Fruit fly (Drosophila melanogaster) whole organism, embryonic: ENCODE measurements around the gene CG16753.
A peak's percentile ranks its signal among the peaks of the same experiment; 100 is the strongest.

ENCODE experiments used
- B-H2 ChIP-seq: fragments of 200-800 bp; sonication (Bioruptor generic); optimal IDR thresholded peaks from 2 replicates; lab custom pipeline; 2018; ENCODE audit warnings: missing biosample characterization, mild to moderate bottlenecking, missing genetic modification characterization
- Blimp-1 ChIP-seq: fragments of 200-800 bp; sonication (Bioruptor generic); optimal IDR thresholded peaks from 3 replicates; lab custom pipeline; 2018; ENCODE audit warnings: missing biosample characterization, missing genetic modification characterization, mild to moderate bottlenecking, moderate library complexity, missing genetic modification reagents
- CG10147 ChIP-seq: fragments of 200-800 bp; sonication (Bioruptor generic); optimal IDR thresholded peaks from 2 replicates; lab custom pipeline; 2019; ENCODE audit warnings: missing biosample characterization, mild to moderate bottlenecking, missing genetic modification characterization, moderate library complexity
- CG1024 ChIP-seq: fragments of 200-800 bp; sonication (Bioruptor generic); IDR thresholded peaks from 2 replicates; pipeline ENCODE4 v1.3.6; 2022; ENCODE audit warnings: missing biosample characterization, missing genetic modification characterization
- CG10366 ChIP-seq: fragments of 200-800 bp; sonication (Bioruptor generic); IDR thresholded peaks from 2 replicates; pipeline ENCODE4 v1.3.6; 2022; ENCODE audit warnings: missing biosample characterization, missing genetic modification characterization
- CG10565 ChIP-seq: fragments of 200-800 bp; sonication (Bioruptor generic); optimal IDR thresholded peaks from 3 replicates; lab custom pipeline; 2016; ENCODE audit warnings: missing biosample characterization, mild to moderate bottlenecking, missing genetic modification characterization
- CG10654 ChIP-seq: fragments of 200-800 bp; sonication (Bioruptor generic); optimal IDR thresholded peaks from 2 replicates; lab custom pipeline; 2016; ENCODE audit warnings: missing biosample characterization, missing genetic modification characterization
- CG11398 ChIP-seq: fragments of 200-800 bp; sonication (Bioruptor generic); optimal IDR thresholded peaks from 2 replicates; lab custom pipeline; 2016; ENCODE audit warnings: missing biosample characterization, missing genetic modification characterization
- CG12219 ChIP-seq: fragments of 200-800 bp; sonication (Bioruptor generic); optimal IDR thresholded peaks from 3 replicates; lab custom pipeline; 2018; ENCODE audit warnings: missing biosample characterization, mild to moderate bottlenecking, missing genetic modification characterization
- CG13775 ChIP-seq: fragments of 200-800 bp; sonication (Bioruptor generic); optimal IDR thresholded peaks from 3 replicates; lab custom pipeline; 2017; ENCODE audit warnings: missing biosample characterization, mild to moderate bottlenecking, missing genetic modification characterization
- CG15073 ChIP-seq: fragments of 200-800 bp; sonication (Bioruptor generic); optimal IDR thresholded peaks from 2 replicates; lab custom pipeline; 2016; ENCODE audit warnings: missing biosample characterization, missing genetic modification characterization
- CG15601 ChIP-seq: fragments of 200-800 bp; sonication (Bioruptor generic); optimal IDR thresholded peaks from 3 replicates; lab custom pipeline; 2019; ENCODE audit warnings: missing biosample characterization, mild to moderate bottlenecking, missing genetic modification characterization, moderate library complexity
- CG1603 ChIP-seq: fragments of 200-800 bp; sonication (Bioruptor generic); optimal IDR thresholded peaks from 2 replicates; lab custom pipeline; 2019; ENCODE audit warnings: missing biosample characterization, mild to moderate bottlenecking, missing genetic modification characterization, moderate library complexity
- CG16813 ChIP-seq: fragments of 200-800 bp; sonication (Bioruptor generic); IDR thresholded peaks from 3 replicates; pipeline ENCODE4 v1.3.6; 2022; ENCODE audit warnings: missing biosample characterization, missing genetic modification characterization; ENCODE audit not compliant: partially characterized antibody
- CG17912 ChIP-seq: fragments of 200-800 bp; sonication (Bioruptor generic); optimal IDR thresholded peaks from 2 replicates; lab custom pipeline; 2018; ENCODE audit warnings: missing biosample characterization, mild to moderate bottlenecking, missing genetic modification characterization
- CG30431 ChIP-seq: fragments of 200-800 bp; sonication (Bioruptor generic); optimal IDR thresholded peaks from 2 replicates; lab custom pipeline; 2017; ENCODE audit warnings: missing biosample characterization, missing genetic modification characterization
- CG31388 ChIP-seq: fragments of 200-800 bp; sonication (Bioruptor generic); optimal IDR thresholded peaks from 2 replicates; lab custom pipeline; 2016; ENCODE audit warnings: missing biosample characterization, missing genetic modification characterization
- CG4617 ChIP-seq: fragments of 200-800 bp; sonication (Bioruptor generic); optimal IDR thresholded peaks from 3 replicates; lab custom pipeline; 2016; ENCODE audit warnings: missing biosample characterization, missing genetic modification characterization, borderline replicate concordance
- CG9437 ChIP-seq: fragments of 200-800 bp; sonication (Bioruptor generic); optimal IDR thresholded peaks from 2 replicates; lab custom pipeline; 2018; ENCODE audit warnings: missing biosample characterization, mild to moderate bottlenecking, missing genetic modification characterization
- D19B ChIP-seq: fragments of 200-800 bp; sonication (Bioruptor generic); optimal IDR thresholded peaks from 2 replicates; lab custom pipeline; 2017; ENCODE audit warnings: missing biosample characterization, mild to moderate bottlenecking, missing genetic modification characterization
- Dip3 ChIP-seq: fragments of 200-800 bp; sonication (Bioruptor generic); optimal IDR thresholded peaks from 3 replicates; lab custom pipeline; 2016; ENCODE audit warnings: missing biosample characterization, missing genetic modification characterization
- Eip74EF ChIP-seq, 2 experiments: fragments of 200-800 bp in 1 of 2; fragments of >200 bp in 1 of 2; sonication (Bioruptor generic) in 1 of 2; optimal IDR thresholded peaks; 2 replicates each; lab custom pipeline; 2017 to 2019; ENCODE audit warnings: missing biosample characterization in 2 of 2, missing genetic modification characterization in 2 of 2, mild to moderate bottlenecking in 1 of 2, moderate library complexity in 1 of 2
- HLH54F ChIP-seq: fragments of 200-800 bp; sonication (Bioruptor generic); optimal IDR thresholded peaks from 3 replicates; lab custom pipeline; 2016; ENCODE audit warnings: missing biosample characterization, missing genetic modification characterization
- Lpt ChIP-seq: fragments of >200 bp; optimal IDR thresholded peaks from 2 replicates; lab custom pipeline; 2018; ENCODE audit warnings: missing biosample characterization, missing genetic modification characterization
- Mes4 ChIP-seq: fragments of 200-800 bp; sonication (Bioruptor generic); optimal IDR thresholded peaks from 2 replicates; lab custom pipeline; 2016; ENCODE audit warnings: missing biosample characterization, missing genetic modification characterization
- Myb ChIP-seq: fragments of 200-800 bp; sonication (Bioruptor generic); optimal IDR thresholded peaks from 2 replicates; lab custom pipeline; 2016; ENCODE audit warnings: missing biosample characterization, missing genetic modification characterization
- NK7.1 ChIP-seq: fragments of 200-800 bp; sonication (Bioruptor generic); optimal IDR thresholded peaks from 3 replicates; lab custom pipeline; 2016; ENCODE audit warnings: missing biosample characterization, missing genetic modification characterization
- Oli ChIP-seq: fragments of 200-800 bp; sonication (Bioruptor generic); optimal IDR thresholded peaks from 2 replicates; lab custom pipeline; 2018; ENCODE audit warnings: missing biosample characterization, mild to moderate bottlenecking, missing genetic modification characterization, moderate library complexity
- Optix ChIP-seq: fragments of 200-800 bp; sonication (Bioruptor generic); IDR thresholded peaks from 3 replicates; pipeline ENCODE4 v1.3.6; 2022; ENCODE audit warnings: missing biosample characterization, missing genetic modification characterization
- PHDP ChIP-seq: fragments of 200-800 bp; sonication (Bioruptor generic); optimal IDR thresholded peaks from 3 replicates; lab custom pipeline; 2018; ENCODE audit warnings: missing biosample characterization, mild to moderate bottlenecking, missing genetic modification characterization, moderate library complexity
- Poxn ChIP-seq: fragments of 200-800 bp; sonication (Bioruptor generic); IDR thresholded peaks from 2 replicates; pipeline ENCODE4 v1.3.6; 2022; ENCODE audit warnings: missing biosample characterization, missing genetic modification characterization
- Sin3A ChIP-seq: fragments of >200 bp; optimal IDR thresholded peaks from 2 replicates; lab custom pipeline; 2018
- Sox102F ChIP-seq: fragments of 200-800 bp; sonication (Bioruptor generic); optimal IDR thresholded peaks from 2 replicates; lab custom pipeline; 2018; ENCODE audit warnings: missing biosample characterization, mild to moderate bottlenecking, missing genetic modification characterization, moderate library complexity
- Vsx1 ChIP-seq: fragments of 200-800 bp; sonication (Bioruptor generic); optimal IDR thresholded peaks from 2 replicates; lab custom pipeline; 2017; ENCODE audit warnings: missing biosample characterization, mild to moderate bottlenecking, missing genetic modification characterization, missing genetic modification reagents
- bbx ChIP-seq: fragments of 200-800 bp; sonication (Bioruptor generic); IDR thresholded peaks from 2 replicates; pipeline ENCODE4 v1.3.6; 2022; ENCODE audit warnings: missing biosample characterization, missing genetic modification characterization; ENCODE audit not compliant: partially characterized antibody
- cg ChIP-seq: fragments of 200-800 bp; sonication (Bioruptor generic); optimal IDR thresholded peaks from 3 replicates; lab custom pipeline; 2019; ENCODE audit warnings: missing biosample characterization, mild to moderate bottlenecking, missing genetic modification characterization, moderate library complexity
- dmrt99B ChIP-seq: fragments of 200-800 bp; sonication (Bioruptor generic); optimal IDR thresholded peaks from 2 replicates; lab custom pipeline; 2018; ENCODE audit warnings: missing biosample characterization, mild to moderate bottlenecking, missing genetic modification characterization, moderate library complexity
- fd3F ChIP-seq: fragments of 200-800 bp; sonication (Bioruptor generic); optimal IDR thresholded peaks from 2 replicates; lab custom pipeline; 2018; ENCODE audit warnings: missing biosample characterization, mild to moderate bottlenecking, missing genetic modification characterization, moderate library complexity
- jigr1 ChIP-seq: fragments of 200-800 bp; sonication (Bioruptor generic); IDR thresholded peaks from 3 replicates; pipeline ENCODE4 v1.3.6; 2022; ENCODE audit warnings: missing biosample characterization, missing genetic modification characterization
- lola ChIP-seq, 3 experiments: fragments of >200 bp in 2 of 3; fragments of 200-800 bp in 1 of 3; sonication (Bioruptor generic) in 1 of 3; optimal IDR thresholded peaks; 2 replicates each; lab custom pipeline; 2017 to 2019; ENCODE audit warnings: missing biosample characterization in 3 of 3, missing genetic modification characterization in 3 of 3, mild to moderate bottlenecking in 1 of 3, moderate library complexity in 1 of 3
- oc ChIP-seq: fragments of 200-800 bp; sonication (Bioruptor generic); optimal IDR thresholded peaks from 2 replicates; lab custom pipeline; 2018; ENCODE audit warnings: missing biosample characterization, mild to moderate bottlenecking, missing genetic modification characterization, moderate library complexity
- pfk ChIP-seq: fragments of 200-800 bp; sonication (Bioruptor generic); optimal IDR thresholded peaks from 2 replicates; lab custom pipeline; 2018; ENCODE audit warnings: missing biosample characterization, mild to moderate bottlenecking, missing genetic modification characterization, moderate library complexity
- pho ChIP-seq: fragments of 200-800 bp; sonication (Bioruptor generic); optimal IDR thresholded peaks from 2 replicates; lab custom pipeline; 2016; ENCODE audit warnings: missing biosample characterization, missing genetic modification characterization
- pzg ChIP-seq: fragments of 200-800 bp; sonication (Bioruptor generic); optimal IDR thresholded peaks from 3 replicates; lab custom pipeline; 2018; ENCODE audit warnings: missing biosample characterization, mild to moderate bottlenecking, missing genetic modification characterization, moderate library complexity
- scrt ChIP-seq: fragments of 200-800 bp; sonication (Bioruptor generic); optimal IDR thresholded peaks from 2 replicates; lab custom pipeline; 2018; ENCODE audit warnings: missing biosample characterization, mild to moderate bottlenecking, missing genetic modification characterization, moderate library complexity
- stc ChIP-seq: fragments of 200-800 bp; sonication (Bioruptor generic); IDR thresholded peaks from 2 replicates; pipeline ENCODE4 v1.3.6; 2022; ENCODE audit warnings: missing biosample characterization, missing genetic modification characterization
- vvl ChIP-seq: fragments of 200-800 bp; sonication (Bioruptor generic); IDR thresholded peaks from 2 replicates; pipeline ENCODE4 v1.3.6; 2022; ENCODE audit warnings: missing biosample characterization, missing genetic modification characterization
- zf30C ChIP-seq: fragments of 200-800 bp; sonication (Bioruptor generic); optimal IDR thresholded peaks from 3 replicates; lab custom pipeline; 2018; ENCODE audit warnings: missing biosample characterization, mild to moderate bottlenecking, missing genetic modification characterization

Gene CG16753

DNA sequence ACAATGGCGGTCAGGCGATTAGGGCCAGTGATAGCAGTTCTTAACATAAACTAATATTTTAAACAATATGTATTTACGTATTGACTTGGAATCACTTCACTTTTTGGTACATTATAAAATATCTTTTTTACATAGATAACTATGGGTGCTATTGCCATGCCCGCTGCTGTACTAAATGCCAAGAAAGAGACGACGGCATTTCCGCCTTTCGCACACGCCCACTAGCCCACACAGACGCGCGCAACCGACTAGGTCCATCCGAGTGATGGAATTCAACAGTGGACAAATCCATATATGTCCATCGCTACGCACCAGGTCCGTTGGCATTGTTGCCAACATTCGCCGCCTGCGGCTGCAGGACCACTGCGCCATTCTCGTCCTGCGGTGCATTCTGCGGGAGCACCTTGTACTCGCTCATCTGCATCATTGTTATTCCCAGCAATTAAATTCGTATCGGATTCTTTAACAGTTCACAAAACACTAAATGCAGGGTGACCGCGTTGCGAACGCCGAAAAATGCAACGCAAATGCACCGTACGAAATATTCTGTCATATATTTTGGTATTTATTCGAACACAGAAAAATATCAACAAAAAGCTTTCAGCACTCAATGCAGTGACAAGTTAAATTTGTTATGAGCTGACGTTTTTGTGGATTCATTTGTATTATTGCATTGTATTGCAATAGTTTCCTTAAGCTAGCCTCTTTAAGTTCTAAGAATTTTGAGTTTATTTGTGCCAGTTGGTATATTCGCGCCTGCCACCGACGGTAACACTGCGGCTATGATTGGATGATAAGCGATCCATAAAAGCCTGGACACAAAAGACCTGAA, 8.3 kb upstream of the CG16753 start, which contains the start of the genes scramb2 and Sk2 (continued):
- peak; percentile 90 for TF ChIP-seq CG1603 (tag; lab: Kevin White, UChicago)
- peak; percentile 55 for TF ChIP-seq zf30C (GFP tag; lab: Kevin White, UChicago)
- peak; percentile 89 for TF ChIP-seq CG10147
- peak; percentile 83 for TF ChIP-seq D19B
- peak; percentile 80 for TF ChIP-seq CG31388
- peak; percentile 76 for TF ChIP-seq Myb (GFP tag; lab: Kevin White, UChicago)
- peak; percentile 82 for TF ChIP-seq Dip3 (GFP tag; lab: Kevin White, UChicago)
- TF ChIP-seq CG13775 (GFP tag; lab: Kevin White, UChicago), result peak; percentile 90
- TF ChIP-seq pfk (GFP tag; lab: Kevin White, UChicago), result peak; percentile 48
- TF ChIP-seq CG16813 (GFP tag; lab: Robert Waterston, UW), result no peak
- TF ChIP-seq CG10565 (GFP tag; lab: Kevin White, UChicago), result peak; percentile 69
- TF ChIP-seq Vsx1 (GFP tag; lab: Kevin White, UChicago), result peak; percentile 94
- peak in 1 of 3 experiments; percentile 87 for TF ChIP-seq lola (GFP tag; optimal IDR thresholded peaks at IDR 0.05; lab: Kevin White, UChicago)
- TF ChIP-seq Oli (tag; lab: Kevin White, UChicago), result peak; percentile 95
- TF ChIP-seq PHDP (tag; lab: Kevin White, UChicago), result peak; percentile 96
- TF ChIP-seq CG10654 (GFP tag; lab: Kevin White, UChicago), result peak; percentile 89
- TF ChIP-seq Poxn, result peak; percentile 83
- TF ChIP-seq pho (GFP tag; lab: Kevin White, UChicago), result peak; percentile 72
- TF ChIP-seq CG10366 (GFP tag; lab: Robert Waterston, UW), result peak; percentile 94
- TF ChIP-seq Eip74EF (GFP tag; optimal IDR thresholded peaks at IDR 0.05; lab: Kevin White, UChicago), result peak in 1 of 2 experiments; percentile 98
- peak; percentile 95 for TF ChIP-seq Sox102F
- TF ChIP-seq CG15073 (GFP tag; lab: Kevin White, UChicago), result peak; percentile 21
- TF ChIP-seq CG1024, result peak; percentile 88
- peak; percentile 85 for TF ChIP-seq CG17912
- peak; percentile 88 for TF ChIP-seq CG15601 (tag; lab: Kevin White, UChicago)
- TF ChIP-seq pzg (GFP tag; lab: Kevin White, UChicago), result peak; percentile 73
- TF ChIP-seq oc, result peak; percentile 92
- TF ChIP-seq Blimp-1, result peak; percentile 91
- TF ChIP-seq fd3F (GFP tag; lab: Kevin White, UChicago), result peak; percentile 92
- TF ChIP-seq CG9437 (GFP tag; lab: Kevin White, UChicago), result peak; percentile 89
- no peak for TF ChIP-seq bbx (GFP tag; lab: Robert Waterston, UW)
- peak; percentile 90 for TF ChIP-seq jigr1 (GFP tag; lab: Robert Waterston, UW)
- peak; percentile 91 for TF ChIP-seq scrt (GFP tag; lab: Kevin White, UChicago)
- peak; percentile 98 for TF ChIP-seq vvl (GFP tag; lab: Robert Waterston, UW)
- peak; percentile 79 for TF ChIP-seq Mes4 (GFP tag; lab: Kevin White, UChicago)
- peak; percentile 89 for TF ChIP-seq B-H2 (GFP tag; lab: Kevin White, UChicago)
- TF ChIP-seq CG12219 (GFP tag; lab: Kevin White, UChicago), result peak; percentile 95
- peak; percentile 96 for TF ChIP-seq dmrt99B (tag; lab: Kevin White, UChicago)
- no peak for TF ChIP-seq Lpt (GFP tag; lab: Kevin White, UChicago)
- peak; percentile 32 for TF ChIP-seq NK7.1
- TF ChIP-seq CG11398 (GFP tag; lab: Kevin White, UChicago), result peak; percentile 78
- TF ChIP-seq Sin3A, result peak; percentile 95
- TF ChIP-seq stc (GFP tag; lab: Robert Waterston, UW), result peak; percentile 94
- TF ChIP-seq Optix (GFP tag; lab: Robert Waterston, UW), result peak; percentile 94
- TF ChIP-seq HLH54F (GFP tag; lab: Kevin White, UChicago), result peak; percentile 85
- peak; percentile 94 for TF ChIP-seq CG30431 (GFP tag; lab: Kevin White, UChicago)
- peak; percentile 63 for TF ChIP-seq CG4617 (GFP tag; lab: Kevin White, UChicago)
- TF ChIP-seq cg, result no peak
